Fruit fly (Drosophila melanogaster): ENCODE data around the gene Srp68.

The Srp68 gene

dm6 chr3L:9025680-9026079 is 50.8 kb downstream of the Srp68 start (continued):
- TF ChIP-seq gce (GFP tag; IDR thresholded peaks at IDR 0.05) (peak; percentile 78), ems (GFP tag; optimal IDR thresholded peaks at IDR 0.05) (peak; percentile 67), usp (GFP tag; optimal IDR thresholded peaks at IDR 0.05) (no peak), ind (GFP tag; optimal IDR thresholded peaks at IDR 0.05) (peak; percentile 78), CrebB (tag; optimal IDR thresholded peaks at IDR 0.05) (peak; percentile 67), CG6254 (GFP tag; optimal IDR thresholded peaks at IDR 0.05) (peak; percentile 64), CG5953 (GFP tag; IDR thresholded peaks at IDR 0.05) (peak; percentile 82), CG8281 (tag; optimal IDR thresholded peaks at IDR 0.05) (peak; percentile 67), NC2β (GFP tag; optimal IDR thresholded peaks at IDR 0.05) (peak; percentile 65), CG17361 (GFP tag; IDR thresholded peaks at IDR 0.05) (peak; percentile 84), CG4404 (GFP tag; IDR thresholded peaks at IDR 0.05) (peak; percentile 89), CG1602 (GFP tag; optimal IDR thresholded peaks at IDR 0.05) (peak; percentile 68), gsb-n (tag; optimal IDR thresholded peaks at IDR 0.05) (peak; percentile 83), Hmx (GFP tag; optimal IDR thresholded peaks at IDR 0.05) (peak; percentile 67), Hr51 (GFP tag; optimal IDR thresholded peaks at IDR 0.05) (peak; percentile 68 to 90), CG7839 (tag; optimal IDR thresholded peaks at IDR 0.05) (peak; percentile 93), Med (GFP tag) (peak; percentile 96), Stat92E (GFP tag; optimal IDR thresholded peaks at IDR 0.05) (no peak), CG30431 (GFP tag; optimal IDR thresholded peaks at IDR 0.05) (peak; percentile 59), CG7271 (tag; optimal IDR thresholded peaks at IDR 0.05) (peak; percentile 22), CG2678 (tag; optimal IDR thresholded peaks at IDR 0.05) (peak; percentile 91), gem (tag; optimal IDR thresholded peaks at IDR 0.05) (peak; percentile 93), CG11398 (GFP tag; optimal IDR thresholded peaks at IDR 0.05) (peak; percentile 63), CG18011 (GFP tag; optimal IDR thresholded peaks at IDR 0.05) (peak; percentile 2), crol (GFP tag; IDR thresholded peaks at IDR 0.05) (no peak), zfh2 (GFP tag; optimal IDR thresholded peaks at IDR 0.05) (peak; percentile 50), Ets65A (GFP tag) (peak; percentile 89), zen (tag; optimal IDR thresholded peaks at IDR 0.05) (peak; percentile 74), CG8388 (GFP tag; optimal IDR thresholded peaks at IDR 0.05) (peak; percentile 83), CG13775 (GFP tag; optimal IDR thresholded peaks at IDR 0.05) (peak; percentile 65), CG12104 (GFP tag; optimal IDR thresholded peaks at IDR 0.05) (peak; percentile 74), ato (GFP tag; IDR thresholded peaks at IDR 0.05; ENCODE audit: partially characterized antibody) (no peak), slou (GFP tag; optimal IDR thresholded peaks at IDR 0.05) (peak; percentile 54), unpg (GFP tag; optimal IDR thresholded peaks at IDR 0.05) (peak; percentile 92), CG11456 (GFP tag; IDR thresholded peaks at IDR 0.05) (peak; percentile 86), klu (GFP tag; IDR thresholded peaks at IDR 0.05) (peak; percentile 78), CG14860 (GFP tag; IDR thresholded peaks at IDR 0.05; ENCODE audit: partially characterized antibody) (no peak), CkIIα-i1 (GFP tag; IDR thresholded peaks at IDR 0.05) (no peak), CG34422 (GFP tag; IDR thresholded peaks at IDR 0.05) (peak; percentile 92), hb (GFP tag; IDR thresholded peaks at IDR 0.05; ENCODE audit: partially characterized antibody) (no peak), hth (optimal IDR thresholded peaks at IDR 0.05) (no peak), CG8290 (GFP tag; optimal IDR thresholded peaks at IDR 0.05) (peak; percentile 85), CG8290 (tag; optimal IDR thresholded peaks at IDR 0.05) (peak in 1 of 2 experiments; percentile 57), Scr (GFP tag; IDR thresholded peaks at IDR 0.05; ENCODE audit: partially characterized antibody) (no peak), Dek (tag; optimal IDR thresholded peaks at IDR 0.05) (peak; percentile 75), br (optimal IDR thresholded peaks at IDR 0.05) (no peak), dm (GFP tag; optimal IDR thresholded peaks at IDR 0.05) (peak; percentile 65), otp (GFP tag; IDR thresholded peaks at IDR 0.05) (peak; percentile 70), sug (tag; optimal IDR thresholded peaks at IDR 0.05) (peak; percentile 42), Abd-B (GFP tag; optimal IDR thresholded peaks at IDR 0.05) (peak; percentile 82), CG6654 (GFP tag; optimal IDR thresholded peaks at IDR 0.05) (peak; percentile 50), CG10209 (GFP tag; optimal IDR thresholded peaks at IDR 0.05) (peak; percentile 77)
